Fruit fly (Drosophila melanogaster): ENCODE measurements around the gene kis.

Gene kis

DNA sequence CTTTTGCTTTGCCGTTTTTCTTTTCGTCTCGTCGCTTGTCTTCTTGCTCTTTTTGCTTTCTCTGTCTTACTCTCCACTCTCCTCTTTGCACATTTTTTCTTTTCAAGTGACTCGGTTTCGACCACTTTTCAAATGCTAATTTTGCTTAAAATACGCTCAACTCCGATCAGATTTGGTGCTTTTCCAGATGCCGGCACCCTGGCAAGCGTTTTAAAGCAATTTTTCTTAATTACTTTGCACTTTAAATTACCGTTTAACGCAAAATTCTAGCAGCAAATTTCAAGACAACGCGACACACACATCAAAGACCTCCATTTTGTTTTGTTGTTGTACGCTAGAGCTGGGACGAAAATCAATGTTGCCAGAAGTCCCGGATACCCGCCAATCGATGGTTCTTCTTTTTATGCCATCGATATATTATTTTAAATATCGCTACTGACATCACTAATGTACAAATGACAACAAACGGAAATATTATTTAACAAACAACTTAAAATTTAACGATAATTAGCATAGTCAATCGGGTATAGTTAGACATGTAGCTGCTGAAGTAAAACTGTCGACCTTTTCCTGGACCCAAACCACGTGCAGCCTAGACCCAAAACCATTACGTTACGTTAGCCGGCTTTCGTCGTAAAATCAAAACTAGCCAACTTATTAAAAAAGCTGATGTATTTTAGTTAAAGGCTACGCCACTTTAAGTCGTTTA is at the start of gene kis:
kis (minus strand) TSS at position 317 of the 709 bp plus-strand sequence.
- TF ChIP-seq Myc (optimal IDR thresholded peaks at IDR 0.05): no peak
- TF ChIP-seq insv (optimal IDR thresholded peaks at IDR 0.05): no peak
- no peak for TF ChIP-seq psq (optimal IDR thresholded peaks at IDR 0.05)
- TF ChIP-seq Sin3A (optimal IDR thresholded peaks at IDR 0.05): no peak
- no peak for TF ChIP-seq h (optimal IDR thresholded peaks at IDR 0.05)
- TF ChIP-seq ttk (optimal IDR thresholded peaks at IDR 0.05): no peak

DNA sequence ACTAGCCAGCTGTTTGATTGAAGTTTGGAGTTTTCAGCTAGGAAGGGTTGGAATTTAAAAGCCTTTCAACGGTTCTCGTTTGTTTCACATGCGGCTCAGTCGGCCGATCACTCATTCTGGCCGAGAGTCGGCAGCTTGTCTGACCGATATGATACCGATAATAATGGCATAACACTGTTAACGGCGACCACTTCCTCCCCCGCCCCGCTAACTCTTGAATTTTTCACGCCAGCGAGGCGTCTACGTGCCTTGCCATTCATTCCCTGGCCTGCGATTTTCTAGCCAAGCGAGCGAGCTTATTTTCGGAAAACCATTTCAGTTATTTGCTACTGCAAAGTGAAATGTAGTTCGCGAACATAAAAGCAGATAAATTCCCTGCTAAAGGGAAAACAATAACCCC is 49.4 kb upstream of the kis start:
- TF ChIP-seq Sin3A (optimal IDR thresholded peaks at IDR 0.05) (no peak), insv (optimal IDR thresholded peaks at IDR 0.05) (no peak), ttk (optimal IDR thresholded peaks at IDR 0.05) (no peak), Myc (optimal IDR thresholded peaks at IDR 0.05) (no peak)

DNA sequence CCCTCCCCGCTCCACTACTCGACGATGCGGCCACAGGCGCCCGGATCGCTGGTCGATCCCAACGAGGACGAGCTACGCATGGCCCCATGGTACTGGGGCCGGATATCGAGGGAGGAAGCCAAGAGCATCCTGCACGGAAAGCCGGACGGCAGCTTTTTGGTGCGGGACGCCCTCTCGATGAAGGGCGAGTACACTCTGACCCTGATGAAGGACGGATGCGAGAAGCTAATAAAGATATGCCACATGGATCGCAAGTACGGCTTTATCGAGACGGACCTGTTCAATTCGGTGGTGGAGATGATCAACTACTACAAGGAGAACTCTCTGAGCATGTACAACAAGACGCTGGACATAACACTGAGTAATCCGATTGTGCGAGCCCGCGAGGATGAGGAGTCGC is 48.4 kb upstream of the kis start:
- no peak for TF ChIP-seq psq (optimal IDR thresholded peaks at IDR 0.05)
- peak; percentile 67 for TF ChIP-seq ttk (optimal IDR thresholded peaks at IDR 0.05)

dm6 chr2L:298285-298644 is 47.6 kb upstream of the kis start:
- no peak for TF ChIP-seq Sin3A (optimal IDR thresholded peaks at IDR 0.05)
- no peak for TF ChIP-seq ttk (optimal IDR thresholded peaks at IDR 0.05)
- no peak for TF ChIP-seq insv (optimal IDR thresholded peaks at IDR 0.05)
- no peak for TF ChIP-seq h (optimal IDR thresholded peaks at IDR 0.05)
- no peak for TF ChIP-seq psq (optimal IDR thresholded peaks at IDR 0.05)
- no peak for TF ChIP-seq Myc (optimal IDR thresholded peaks at IDR 0.05)

DNA sequence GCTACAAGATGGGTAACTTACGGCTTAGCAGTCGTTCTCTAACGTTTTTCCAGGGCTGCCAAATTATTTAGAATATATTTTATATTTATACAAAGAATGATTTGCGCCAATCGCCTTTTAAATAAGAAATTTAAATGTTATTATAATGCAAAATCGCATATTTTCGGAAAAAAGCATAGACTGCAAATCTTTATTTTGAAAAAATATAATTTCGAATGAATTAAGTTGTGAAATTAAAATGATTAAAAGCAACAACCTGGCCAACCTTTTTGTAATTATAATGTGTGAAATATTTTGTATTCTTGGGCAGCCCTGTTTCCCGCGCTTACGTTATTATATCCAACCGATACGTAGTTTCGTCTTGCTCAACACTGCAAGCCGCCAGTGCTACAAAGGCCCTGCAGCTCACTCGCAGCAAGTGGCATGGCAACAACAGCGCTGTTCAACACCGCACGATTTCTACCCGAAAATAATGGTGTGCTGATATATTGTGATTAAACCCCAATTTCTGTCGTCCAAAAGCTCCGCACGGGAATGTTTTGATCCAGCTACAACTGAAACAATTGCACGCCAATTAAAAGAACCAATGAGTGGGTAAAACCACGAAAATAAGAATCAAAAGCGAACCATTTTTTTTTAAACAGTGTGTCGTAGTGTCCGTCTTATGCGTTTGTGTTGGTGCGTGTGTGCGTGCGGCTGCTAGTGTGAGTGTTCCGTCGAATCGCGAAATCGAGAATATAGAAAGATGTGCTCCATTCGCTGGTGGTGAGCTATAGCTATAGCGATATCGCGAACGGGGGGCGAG is 47.1 kb upstream of the kis start, which contains the start of gene Pi3K21B:
Pi3K21B (plus strand) TSS at position 401 of the 805 bp plus-strand sequence.
- TF ChIP-seq h (optimal IDR thresholded peaks at IDR 0.05): peak; percentile 39
- no peak for TF ChIP-seq insv (optimal IDR thresholded peaks at IDR 0.05)
- TF ChIP-seq Myc (optimal IDR thresholded peaks at IDR 0.05): no peak
- TF ChIP-seq ttk (optimal IDR thresholded peaks at IDR 0.05): no peak

- TF ChIP-seq insv (optimal IDR thresholded peaks at IDR 0.05) (no peak), h (optimal IDR thresholded peaks at IDR 0.05) (no peak), Myc (optimal IDR thresholded peaks at IDR 0.05) (no peak), Sin3A (optimal IDR thresholded peaks at IDR 0.05) (no peak), ttk (optimal IDR thresholded peaks at IDR 0.05) (no peak), psq (optimal IDR thresholded peaks at IDR 0.05) (no peak)
These were observed 44.1 kb upstream of the kis start, which contains the start of the genes U2af38 and Stip1 for dm6 chr2L:294452-295362. Gene U2af38, minus strand, starts transcription at chr2L:294681. Gene Stip1, plus strand, starts transcription at chr2L:295122.

- TF ChIP-seq ttk (optimal IDR thresholded peaks at IDR 0.05): no peak
- TF ChIP-seq h (optimal IDR thresholded peaks at IDR 0.05): no peak
- no peak for TF ChIP-seq Myc (optimal IDR thresholded peaks at IDR 0.05)
- TF ChIP-seq psq (optimal IDR thresholded peaks at IDR 0.05): no peak
These were observed 41.7 kb upstream of the kis start, which contains the start of gene CG11562 for dm6 chr2L:292301-292700. Gene CG11562, plus strand, starts transcription at chr2L:292419.

DNA sequence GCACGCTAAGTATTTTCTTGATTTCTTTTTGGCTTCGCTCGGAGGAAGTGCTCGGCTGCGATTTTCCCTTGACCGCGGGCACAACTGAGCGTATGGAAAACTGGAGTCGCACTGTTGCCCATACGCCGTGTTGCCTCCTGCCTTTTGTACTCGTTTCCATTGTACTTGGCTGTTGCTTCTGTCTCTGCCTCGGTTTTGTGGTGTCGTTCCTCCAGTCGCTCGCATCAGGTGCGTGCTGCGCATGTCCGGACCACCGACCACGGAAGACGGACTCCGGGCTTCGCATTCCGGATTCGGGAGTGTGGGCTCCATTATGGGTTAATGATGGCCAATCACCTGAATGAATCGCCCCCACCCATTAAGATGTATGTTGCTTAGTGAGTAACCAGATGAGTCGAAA is 41.0 kb upstream of the kis start, which contains the start of gene CG3625:
CG3625 (minus strand) TSS at position 139 of the 400 bp plus-strand sequence.
- TF ChIP-seq psq (optimal IDR thresholded peaks at IDR 0.05) (no peak), h (optimal IDR thresholded peaks at IDR 0.05) (no peak), ttk (optimal IDR thresholded peaks at IDR 0.05) (no peak), Sin3A (optimal IDR thresholded peaks at IDR 0.05) (no peak), Myc (optimal IDR thresholded peaks at IDR 0.05) (no peak), insv (optimal IDR thresholded peaks at IDR 0.05) (no peak)

- TF ChIP-seq Myc (optimal IDR thresholded peaks at IDR 0.05): no peak
- TF ChIP-seq psq (optimal IDR thresholded peaks at IDR 0.05): no peak
- no peak for TF ChIP-seq Sin3A (optimal IDR thresholded peaks at IDR 0.05)
- TF ChIP-seq ttk (optimal IDR thresholded peaks at IDR 0.05): no peak
- TF ChIP-seq insv (optimal IDR thresholded peaks at IDR 0.05): no peak
- TF ChIP-seq h (optimal IDR thresholded peaks at IDR 0.05): no peak
These were observed 40.3 kb upstream of the kis start for dm6 chr2L:290949-291348.

DNA sequence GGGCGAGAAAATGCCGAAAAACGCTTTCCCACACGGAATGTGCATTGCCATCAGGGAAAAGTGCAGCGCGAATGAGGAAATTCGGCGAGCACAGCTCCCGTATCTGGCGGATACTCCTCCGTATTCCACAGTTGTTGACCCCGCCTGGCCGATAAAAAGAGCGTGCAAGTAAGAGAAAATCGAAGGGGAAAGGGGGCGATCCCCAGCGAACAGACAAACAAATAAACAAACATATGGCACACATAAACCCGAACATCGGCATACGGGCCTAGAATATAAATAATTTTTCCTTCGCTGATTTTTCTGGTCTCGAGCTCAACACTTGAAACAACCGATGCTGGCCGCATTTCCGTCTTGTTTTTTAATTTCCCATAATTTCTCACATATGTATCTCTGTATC is 39.8 kb upstream of the kis start:
- no peak for TF ChIP-seq insv (optimal IDR thresholded peaks at IDR 0.05)
- no peak for TF ChIP-seq h (optimal IDR thresholded peaks at IDR 0.05)
- TF ChIP-seq Myc (optimal IDR thresholded peaks at IDR 0.05): no peak
- TF ChIP-seq psq (optimal IDR thresholded peaks at IDR 0.05): no peak

DNA sequence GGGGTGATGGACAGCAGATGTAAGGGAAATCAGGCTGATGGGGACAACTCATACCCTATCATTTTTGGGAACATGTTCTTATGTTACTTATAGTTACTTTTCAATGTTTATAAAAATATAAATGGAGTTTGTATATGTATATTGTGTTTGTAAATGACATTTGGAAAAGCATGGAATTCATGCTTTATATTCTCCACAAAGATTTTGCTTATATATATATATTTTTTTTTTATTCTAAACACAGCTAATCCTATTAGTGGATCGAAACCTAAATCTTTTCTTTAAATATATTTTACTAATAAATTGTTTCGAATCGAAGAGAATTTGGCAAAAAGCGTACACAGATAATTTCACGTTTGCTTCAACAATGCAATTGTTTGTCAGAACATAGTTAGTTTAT is 38.4 kb upstream of the kis start, which contains the start of gene Amnionless:
Amnionless (minus strand) TSS at position 101 of the 400 bp plus-strand sequence.
- no peak for TF ChIP-seq Myc (optimal IDR thresholded peaks at IDR 0.05)
- no peak for TF ChIP-seq Sin3A (optimal IDR thresholded peaks at IDR 0.05)
- no peak for TF ChIP-seq ttk (optimal IDR thresholded peaks at IDR 0.05)
- TF ChIP-seq insv (optimal IDR thresholded peaks at IDR 0.05): no peak
- no peak for TF ChIP-seq h (optimal IDR thresholded peaks at IDR 0.05)
- no peak for TF ChIP-seq psq (optimal IDR thresholded peaks at IDR 0.05)

DNA sequence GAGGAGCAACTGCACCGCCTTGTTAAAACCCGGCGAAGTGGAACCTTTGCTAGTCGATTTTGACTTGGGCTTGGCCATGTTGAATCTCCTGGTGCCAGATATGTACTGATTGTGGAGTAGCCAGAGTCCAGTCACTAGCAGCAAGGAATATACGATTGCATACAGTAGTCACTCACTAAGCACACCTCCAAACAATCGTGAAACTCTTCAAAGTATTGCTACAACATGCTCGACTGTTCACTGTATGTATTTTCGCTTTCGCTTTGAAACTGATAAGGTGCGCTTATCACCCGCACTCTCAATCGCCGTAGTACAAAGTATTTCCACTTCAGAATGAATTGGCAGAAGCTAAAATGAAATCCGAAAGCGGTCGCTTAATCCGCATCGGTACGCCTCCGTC is 35.8 kb upstream of the kis start:
- TF ChIP-seq Sin3A (optimal IDR thresholded peaks at IDR 0.05): no peak
- no peak for TF ChIP-seq psq (optimal IDR thresholded peaks at IDR 0.05)
- TF ChIP-seq ttk (optimal IDR thresholded peaks at IDR 0.05): no peak
- no peak for TF ChIP-seq insv (optimal IDR thresholded peaks at IDR 0.05)
- no peak for TF ChIP-seq Myc (optimal IDR thresholded peaks at IDR 0.05)
- TF ChIP-seq h (optimal IDR thresholded peaks at IDR 0.05): no peak
